Worm (Caenorhabditis elegans) whole organism, L2 larva: ENCODE results near the gene bcl-7.

Source experiments
- C34F6.9 ChIP-seq: fragments of 150-350 bp; optimal IDR thresholded peaks from 2 replicates; lab custom pipeline; 2014; ENCODE audit warnings: missing biosample characterization, missing genetic modification characterization
- F13H6.1 ChIP-seq: sonication (generic microtip); optimal IDR thresholded peaks from 2 replicates; lab custom pipeline; 2016; ENCODE audit warnings: missing genetic modification characterization, missing compliant biosample characterization
- ZK546.5 ChIP-seq: sonication (generic microtip); optimal IDR thresholded peaks from 2 replicates; lab custom pipeline; 2017; ENCODE audit warnings: missing biosample characterization, missing genetic modification characterization
- alr-1 ChIP-seq: fragments of 150-350 bp; optimal IDR thresholded peaks from 2 replicates; lab custom pipeline; 2014; ENCODE audit warnings: missing biosample characterization, missing genetic modification characterization
- aly-2 ChIP-seq: fragments of 150-350 bp; optimal IDR thresholded peaks from 2 replicates; lab custom pipeline; 2014; ENCODE audit warnings: missing biosample characterization, missing genetic modification characterization
- ama-1 ChIP-seq: fragments of 150-350 bp; optimal IDR thresholded peaks from 2 replicates; lab custom pipeline; 2018; ENCODE audit warnings: inconsistent platforms
- blmp-1 ChIP-seq: sonication (generic microtip); optimal IDR thresholded peaks from 2 replicates; lab custom pipeline; 2017; ENCODE audit warnings: missing genetic modification characterization, mild to moderate bottlenecking, missing compliant biosample characterization, antibody characterized with exemption, moderate library complexity; ENCODE audit not compliant: insufficient read depth
- ceh-16 ChIP-seq: fragments of 150-350 bp; optimal IDR thresholded peaks from 2 replicates; lab custom pipeline; 2014; ENCODE audit warnings: missing biosample characterization, missing genetic modification characterization
- ceh-82 ChIP-seq: fragments of 150-350 bp; optimal IDR thresholded peaks from 2 replicates; lab custom pipeline; 2014; ENCODE audit warnings: missing biosample characterization, missing genetic modification characterization
- crh-2 ChIP-seq: sonication (generic microtip); optimal IDR thresholded peaks from 2 replicates; lab custom pipeline; 2017; ENCODE audit warnings: missing biosample characterization, missing genetic modification characterization
- fos-1 ChIP-seq: fragments of 150-350 bp; optimal IDR thresholded peaks from 2 replicates; lab custom pipeline; 2014; ENCODE audit warnings: missing biosample characterization, missing genetic modification characterization
- gmeb-1 ChIP-seq: fragments of 150-350 bp; optimal IDR thresholded peaks from 2 replicates; lab custom pipeline; 2014; ENCODE audit warnings: missing biosample characterization, missing genetic modification characterization
- lin-11 ChIP-seq: fragments of 150-350 bp; sonication (generic microtip); optimal IDR thresholded peaks from 2 replicates; lab custom pipeline; 2014; ENCODE audit warnings: missing biosample characterization, missing genetic modification characterization, inconsistent platforms, mixed read lengths
- lin-13 ChIP-seq: fragments of 150-350 bp; optimal IDR thresholded peaks from 2 replicates; lab custom pipeline; 2014; ENCODE audit warnings: missing biosample characterization, missing genetic modification reagents, missing genetic modification characterization
- lsy-2 ChIP-seq, 2 experiments: fragments of 150-350 bp in 1 of 2; sonication (generic microtip) in 1 of 2; optimal IDR thresholded peaks; 2 replicates each; lab custom pipeline; 2014 to 2017; ENCODE audit warnings: missing biosample characterization in 2 of 2, missing genetic modification characterization in 2 of 2
- mab-5 ChIP-seq: fragments of 150-350 bp; optimal IDR thresholded peaks from 2 replicates; lab custom pipeline; 2014; ENCODE audit warnings: missing biosample characterization, missing genetic modification characterization
- mbf-1 ChIP-seq: sonication (generic microtip); optimal IDR thresholded peaks from 2 replicates; lab custom pipeline; 2017; ENCODE audit warnings: missing biosample characterization, missing genetic modification characterization
- mdl-1 ChIP-seq, 2 experiments: fragments of 150-350 bp in 1 of 2; sonication (generic microtip) in 1 of 2; optimal IDR thresholded peaks; 2 replicates each; lab custom pipeline; 2017; ENCODE audit warnings: missing biosample characterization in 2 of 2, missing genetic modification characterization in 2 of 2
- nhr-10 ChIP-seq: sonication (generic microtip); optimal IDR thresholded peaks from 2 replicates; lab custom pipeline; 2017; ENCODE audit warnings: missing biosample characterization, missing genetic modification characterization
- nhr-11 ChIP-seq: fragments of 150-350 bp; optimal IDR thresholded peaks from 2 replicates; lab custom pipeline; 2014; ENCODE audit warnings: missing biosample characterization, missing genetic modification characterization
- nhr-12 ChIP-seq: fragments of 150-350 bp; optimal IDR thresholded peaks from 2 replicates; lab custom pipeline; 2014; ENCODE audit warnings: missing biosample characterization, missing genetic modification characterization
- nhr-129 ChIP-seq: fragments of 150-350 bp; optimal IDR thresholded peaks from 2 replicates; lab custom pipeline; 2014; ENCODE audit warnings: missing biosample characterization, missing genetic modification characterization
- nhr-21 ChIP-seq: fragments of 150-350 bp; optimal IDR thresholded peaks from 2 replicates; lab custom pipeline; 2014; ENCODE audit warnings: missing biosample characterization, missing genetic modification characterization
- nhr-23 ChIP-seq: fragments of 150-350 bp; optimal IDR thresholded peaks from 2 replicates; lab custom pipeline; 2014; ENCODE audit warnings: missing biosample characterization, missing genetic modification reagents, missing genetic modification characterization
- peb-1 ChIP-seq: fragments of 150-350 bp; optimal IDR thresholded peaks from 2 replicates; lab custom pipeline; 2014; ENCODE audit warnings: missing biosample characterization, missing genetic modification characterization
- skn-1 ChIP-seq: sonication (generic microtip); optimal IDR thresholded peaks from 2 replicates; lab custom pipeline; 2017; ENCODE audit warnings: missing biosample characterization, missing genetic modification characterization
- sma-3 ChIP-seq: sonication (generic microtip); optimal IDR thresholded peaks from 2 replicates; lab custom pipeline; 2016; ENCODE audit warnings: missing genetic modification reagents, missing genetic modification characterization, missing compliant biosample characterization
- sma-9 ChIP-seq, 2 experiments: fragments of 150-350 bp in 1 of 2; sonication (generic microtip) in 1 of 2; optimal IDR thresholded peaks; 2 replicates each; lab custom pipeline; 2014 to 2016; ENCODE audit warnings: missing genetic modification characterization in 2 of 2, mild to moderate bottlenecking in 1 of 2, missing biosample characterization in 1 of 2, missing compliant biosample characterization in 1 of 2, missing genetic modification reagents in 1 of 2, moderate library complexity in 1 of 2
- snpc-4 ChIP-seq: fragments of 150-350 bp; optimal IDR thresholded peaks from 2 replicates; lab custom pipeline; 2014; ENCODE audit warnings: missing biosample characterization, missing genetic modification characterization
- unc-39 ChIP-seq: fragments of 150-350 bp; optimal IDR thresholded peaks from 2 replicates; lab custom pipeline; 2014; ENCODE audit warnings: missing biosample characterization, missing genetic modification characterization
- unc-55 ChIP-seq: fragments of 150-350 bp; sonication (generic microtip); optimal IDR thresholded peaks from 3 replicates; lab custom pipeline; 2014; ENCODE audit warnings: missing biosample characterization, missing genetic modification reagents, missing genetic modification characterization
- unc-62 ChIP-seq: fragments of 150-350 bp; optimal IDR thresholded peaks from 2 replicates; lab custom pipeline; 2014; ENCODE audit warnings: missing biosample characterization, missing genetic modification reagents, missing genetic modification characterization
- zag-1 ChIP-seq: fragments of 150-350 bp; optimal IDR thresholded peaks from 2 replicates; lab custom pipeline; 2014; ENCODE audit warnings: missing biosample characterization, missing genetic modification characterization
- ztf-1 ChIP-seq: fragments of 200-800 bp; sonication (Bioruptor generic); conservative IDR thresholded peaks from 2 replicates; pipeline ENCODE4 v1.3.6; 2022; ENCODE audit warnings: missing genetic modification characterization, missing compliant biosample characterization
- ztf-11 ChIP-seq: sonication (generic microtip); optimal IDR thresholded peaks from 2 replicates; lab custom pipeline; 2017; ENCODE audit warnings: missing biosample characterization, missing genetic modification characterization

bcl-7 gene

ce11 chrIII:5945865-5946264 lies 20.0 kb downstream of the bcl-7 start, which contains the start of gene F25B5.5:
Gene F25B5.5, minus strand, starts transcription at chrIII:5946124.
- TF ChIP-seq sma-3 (GFP tag; lab: Kevin White, UChicago) (peak; percentile 12), nhr-23 (tag; lab: Kevin White, UChicago) (no peak), ZK546.5 (no peak), unc-39 (no peak)

ce11 chrIII:5948162-5948933 lies 22.5 kb downstream of the bcl-7 start, which contains the start of the genes F25B5.6 and F25B5.3:
Gene F25B5.6, minus strand, starts transcription at chrIII:5948733.
Gene F25B5.3, plus strand, starts transcription at chrIII:5948883.
- TF ChIP-seq nhr-21 (tag; lab: Kevin White, UChicago), result peak; percentile 56
- TF ChIP-seq snpc-4 (tag; lab: Kevin White, UChicago), result no peak
- peak; percentile 63 for TF ChIP-seq unc-55 (GFP tag; lab: Kevin White, UChicago)
- peak; percentile 33 for TF ChIP-seq ama-1 (lab: Kevin White, UChicago)
- no peak for TF ChIP-seq peb-1 (tag; lab: Kevin White, UChicago)
- peak in 1 of 2 experiments; percentile 16 for TF ChIP-seq lsy-2 (tag; optimal IDR thresholded peaks at IDR 0.05; lab: Kevin White, UChicago)
- TF ChIP-seq mbf-1 (tag; lab: Kevin White, UChicago), result no peak
- peak; percentile 37 for TF ChIP-seq crh-2 (tag; lab: Kevin White, UChicago)
- TF ChIP-seq fos-1, result peak; percentile 27
- no peak for TF ChIP-seq unc-62 (GFP tag; lab: Kevin White, UChicago)
- peak; percentile 20 for TF ChIP-seq C34F6.9 (tag; lab: Kevin White, UChicago)
- TF ChIP-seq alr-1, result no peak
- TF ChIP-seq sma-9 (GFP tag; optimal IDR thresholded peaks at IDR 0.05; lab: Kevin White, UChicago), result peak; percentile 8
- no peak for TF ChIP-seq sma-9 (tag; optimal IDR thresholded peaks at IDR 0.05; lab: Kevin White, UChicago)
- TF ChIP-seq nhr-129, result peak; percentile 28
- peak; percentile 34 for TF ChIP-seq gmeb-1
- no peak for TF ChIP-seq aly-2 (tag; lab: Kevin White, UChicago)
- TF ChIP-seq F13H6.1 (tag; lab: Kevin White, UChicago), result no peak
- TF ChIP-seq ceh-16 (tag; lab: Kevin White, UChicago), result no peak
- peak; percentile 20 for TF ChIP-seq lin-13 (GFP tag; lab: Kevin White, UChicago)

ce11 chrIII:5948986-5949385 lies 23.1 kb downstream of the bcl-7 start:
- TF ChIP-seq nhr-11 (no peak), F13H6.1 (tag; lab: Kevin White, UChicago) (no peak), ceh-16 (tag; lab: Kevin White, UChicago) (no peak), mab-5 (no peak), nhr-10 (tag; lab: Kevin White, UChicago) (no peak), ztf-11 (tag; lab: Kevin White, UChicago) (no peak), C34F6.9 (tag; lab: Kevin White, UChicago) (no peak), unc-62 (GFP tag; lab: Kevin White, UChicago) (no peak), nhr-12 (tag; lab: Kevin White, UChicago) (no peak), ama-1 (lab: Kevin White, UChicago) (no peak), zag-1 (no peak), nhr-129 (no peak), blmp-1 (tag; lab: Kevin White, UChicago) (no peak), ceh-82 (tag; lab: Kevin White, UChicago) (no peak), sma-9 (GFP tag; optimal IDR thresholded peaks at IDR 0.05; lab: Kevin White, UChicago) (no peak), sma-9 (tag; optimal IDR thresholded peaks at IDR 0.05; lab: Kevin White, UChicago) (no peak), mdl-1 (tag; optimal IDR thresholded peaks at IDR 0.05; lab: Kevin White, UChicago) (no peak), unc-39 (no peak), fos-1 (no peak), lin-11 (no peak)

- peak; percentile 33 for TF ChIP-seq ama-1 (lab: Kevin White, UChicago)
- peak; percentile 55 for TF ChIP-seq F13H6.1 (tag; lab: Kevin White, UChicago)
- peak; percentile 55 for TF ChIP-seq sma-9 (GFP tag; optimal IDR thresholded peaks at IDR 0.05; lab: Kevin White, UChicago)
- no peak for TF ChIP-seq sma-9 (tag; optimal IDR thresholded peaks at IDR 0.05; lab: Kevin White, UChicago)
- TF ChIP-seq zag-1, result peak; percentile 19
- TF ChIP-seq nhr-129, result peak; percentile 57
- no peak for TF ChIP-seq ztf-1 (GFP tag; lab: Robert Waterston, UW)
- peak in 1 of 2 experiments; percentile 35 for TF ChIP-seq lsy-2 (tag; optimal IDR thresholded peaks at IDR 0.05; lab: Kevin White, UChicago)
- TF ChIP-seq unc-55 (GFP tag; lab: Kevin White, UChicago), result peak; percentile 71
- peak; percentile 61 for TF ChIP-seq C34F6.9 (tag; lab: Kevin White, UChicago)
- TF ChIP-seq skn-1, result no peak
- TF ChIP-seq unc-62 (GFP tag; lab: Kevin White, UChicago), result no peak
These were observed 23.9 kb downstream of the bcl-7 start for ce11 chrIII:5949817-5950216.
